Worm (Caenorhabditis elegans): ENCODE results near the gene F38H12.5.

- TF ChIP-seq ceh-36 (tag; optimal IDR thresholded peaks at IDR 0.05) = no peak
- TF ChIP-seq ama-1 (optimal IDR thresholded peaks at IDR 0.05) = no peak
- TF ChIP-seq hmbx-1 (tag; optimal IDR thresholded peaks at IDR 0.05) = no peak
- TF ChIP-seq ets-7 (tag; optimal IDR thresholded peaks at IDR 0.05) = no peak
- no peak for TF ChIP-seq F13C5.2 (tag; optimal IDR thresholded peaks at IDR 0.05)
- TF ChIP-seq tbx-11 (GFP tag; IDR thresholded peaks at IDR 0.05) = no peak
- no peak for TF ChIP-seq scrt-1 (GFP tag; IDR thresholded peaks at IDR 0.05)
- no peak for TF ChIP-seq hmg-4 (GFP tag; optimal IDR thresholded peaks at IDR 0.05)
- no peak for TF ChIP-seq flt-1 (GFP tag; IDR thresholded peaks at IDR 0.05)
- TF ChIP-seq B0310.2 (tag; optimal IDR thresholded peaks at IDR 0.05) = no peak
- no peak for TF ChIP-seq pes-1 (GFP tag; IDR thresholded peaks at IDR 0.05)
- TF ChIP-seq ceh-13 (GFP tag; optimal IDR thresholded peaks at IDR 0.05) = no peak
- no peak for TF ChIP-seq sea-1 (GFP tag; conservative IDR thresholded peaks at IDR 0.05)
Observed at ce11 chrV:4104298-4104697, 21.4 kb upstream of the F38H12.5 start, which contains the start of gene srj-39.

Data from whole organism, early embryonic.